6 worm cellular contexts compared by ENCODE assay signal in genomic region chrX:4526412-4526811, ce11.
TF ChIP-seq lines count a peak whose summit lies in the region.

No protein-coding gene starts in this region.

TF ChIP-seq in whole organism, L1 larva, 84 proteins besides CTCF, POLR2A, EP300 and RAD21:
- TF ChIP-seq aha-1 (tag; optimal IDR thresholded peaks at IDR 0.05; lab: Kevin White, UChicago): no peak
- no peak for TF ChIP-seq zag-1 (tag; optimal IDR thresholded peaks at IDR 0.05; lab: Kevin White, UChicago)
- TF ChIP-seq egl-27 (tag; optimal IDR thresholded peaks at IDR 0.05; lab: Kevin White, UChicago): no peak
- peak; percentile 17 for TF ChIP-seq elt-2 (tag; optimal IDR thresholded peaks at IDR 0.05; lab: Kevin White, UChicago)
- peak; percentile 3 for TF ChIP-seq fos-1 (tag; optimal IDR thresholded peaks at IDR 0.05; lab: Kevin White, UChicago)
- TF ChIP-seq tlp-1 (tag; optimal IDR thresholded peaks at IDR 0.05; lab: Kevin White, UChicago): no peak
- TF ChIP-seq xbp-1 (tag; optimal IDR thresholded peaks at IDR 0.05; lab: Kevin White, UChicago): peak; percentile 4
- peak; percentile 84 for TF ChIP-seq aly-2 (tag; optimal IDR thresholded peaks at IDR 0.05; lab: Kevin White, UChicago)
- peak; percentile 51 for TF ChIP-seq ama-1 (optimal IDR thresholded peaks at IDR 0.05; lab: Kevin White, UChicago)
- TF ChIP-seq rnt-1 (tag; optimal IDR thresholded peaks at IDR 0.05; lab: Kevin White, UChicago): no peak
- peak; percentile 40 for TF ChIP-seq nhr-71 (tag; optimal IDR thresholded peaks at IDR 0.05; lab: Kevin White, UChicago)
- no peak for TF ChIP-seq snpc-4 (tag; optimal IDR thresholded peaks at IDR 0.05; lab: Kevin White, UChicago)
- no peak for TF ChIP-seq nhr-237 (tag; optimal IDR thresholded peaks at IDR 0.05; lab: Kevin White, UChicago)

TF ChIP-seq in whole organism, L2 larva, 48 proteins besides CTCF, POLR2A, EP300 and RAD21 (continues in another document):
- no peak for TF ChIP-seq F13H6.1 (tag; optimal IDR thresholded peaks at IDR 0.05; lab: Kevin White, UChicago)
- TF ChIP-seq mab-5 (tag; optimal IDR thresholded peaks at IDR 0.05; lab: Kevin White, UChicago): no peak
- peak; percentile 42 for TF ChIP-seq sma-3 (GFP tag; optimal IDR thresholded peaks at IDR 0.05; lab: Kevin White, UChicago)
- TF ChIP-seq lsy-2 (tag; optimal IDR thresholded peaks at IDR 0.05; lab: Kevin White, UChicago): peak in 1 of 2 experiments; percentile 2
- no peak for TF ChIP-seq nhr-12 (tag; optimal IDR thresholded peaks at IDR 0.05; lab: Kevin White, UChicago)
- TF ChIP-seq sem-4 (tag; optimal IDR thresholded peaks at IDR 0.05; lab: Kevin White, UChicago): no peak
- TF ChIP-seq dmd-4 (tag; optimal IDR thresholded peaks at IDR 0.05; lab: Kevin White, UChicago): no peak
- no peak for TF ChIP-seq ztf-4 (tag; optimal IDR thresholded peaks at IDR 0.05; lab: Kevin White, UChicago)
- no peak for TF ChIP-seq ceh-16 (tag; optimal IDR thresholded peaks at IDR 0.05; lab: Kevin White, UChicago)
- TF ChIP-seq Y55F3AM.14 (GFP tag; optimal IDR thresholded peaks at IDR 0.05; lab: Kevin White, UChicago): peak; percentile 23
- no peak for TF ChIP-seq lin-39 (tag; optimal IDR thresholded peaks at IDR 0.05; lab: Kevin White, UChicago)
- peak; percentile 37 for TF ChIP-seq crh-2 (tag; optimal IDR thresholded peaks at IDR 0.05; lab: Kevin White, UChicago)
- TF ChIP-seq sma-9 (GFP tag; optimal IDR thresholded peaks at IDR 0.05; lab: Kevin White, UChicago): peak; percentile 1
- TF ChIP-seq sma-9 (tag; optimal IDR thresholded peaks at IDR 0.05; lab: Kevin White, UChicago): no peak
- no peak for TF ChIP-seq nhr-10 (tag; optimal IDR thresholded peaks at IDR 0.05; lab: Kevin White, UChicago)
- peak; percentile 22 for TF ChIP-seq nhr-21 (tag; optimal IDR thresholded peaks at IDR 0.05; lab: Kevin White, UChicago)
- no peak for TF ChIP-seq elt-3 (tag; optimal IDR thresholded peaks at IDR 0.05; lab: Kevin White, UChicago)

TF ChIP-seq in whole organism, L3 larva, 47 proteins besides CTCF, POLR2A, EP300 and RAD21 (continues in another document):
- TF ChIP-seq daf-12 (tag; optimal IDR thresholded peaks at IDR 0.05; lab: Kevin White, UChicago) (no peak), mml-1 (tag; optimal IDR thresholded peaks at IDR 0.05; lab: Kevin White, UChicago) (no peak), skn-1 (tag; optimal IDR thresholded peaks at IDR 0.05; lab: Kevin White, UChicago) (no peak), R02D3.7 (tag; optimal IDR thresholded peaks at IDR 0.05; lab: Kevin White, UChicago) (peak; percentile 42), elt-2 (tag; optimal IDR thresholded peaks at IDR 0.05; lab: Kevin White, UChicago) (no peak), unc-62 (GFP tag; optimal IDR thresholded peaks at IDR 0.05; lab: Kevin White, UChicago) (no peak), nhr-77 (tag; optimal IDR thresholded peaks at IDR 0.05; lab: Kevin White, UChicago) (peak; percentile 10), lsy-12 (tag; optimal IDR thresholded peaks at IDR 0.05; lab: Kevin White, UChicago) (no peak), nhr-67 (tag; optimal IDR thresholded peaks at IDR 0.05; lab: Kevin White, UChicago) (no peak), nhr-23 (tag; optimal IDR thresholded peaks at IDR 0.05; lab: Kevin White, UChicago) (peak; percentile 89), nhr-43 (tag; optimal IDR thresholded peaks at IDR 0.05; lab: Kevin White, UChicago; ENCODE audit: poor library complexity, severe bottlenecking) (peak; percentile 58), ama-1 (optimal IDR thresholded peaks at IDR 0.05; lab: Kevin White, UChicago) (peak; percentile 36), ceh-28 (tag; optimal IDR thresholded peaks at IDR 0.05; lab: Kevin White, UChicago) (peak; percentile 61), zag-1 (tag; optimal IDR thresholded peaks at IDR 0.05; lab: Kevin White, UChicago) (no peak), snpc-4 (tag; optimal IDR thresholded peaks at IDR 0.05; lab: Kevin White, UChicago) (no peak), tbx-2 (tag; optimal IDR thresholded peaks at IDR 0.05; lab: Kevin White, UChicago) (peak; percentile 41), nhr-25 (tag; optimal IDR thresholded peaks at IDR 0.05; lab: Kevin White, UChicago) (no peak)

TF ChIP-seq in whole organism, L4 larva, 104 proteins besides CTCF, POLR2A, EP300 and RAD21 (continues in another document):
- TF ChIP-seq dmd-9 (GFP tag; IDR thresholded peaks at IDR 0.05; lab: Robert Waterston, UW) (no peak), saeg-2 (GFP tag; IDR thresholded peaks at IDR 0.05; lab: Robert Waterston, UW) (no peak), jun-1 (tag; optimal IDR thresholded peaks at IDR 0.05; lab: Kevin White, UChicago) (peak; percentile 29), unc-62 (GFP tag; optimal IDR thresholded peaks at IDR 0.05 in 1 of 2; lab: Kevin White, UChicago) (no peak), unc-62 (tag; optimal IDR thresholded peaks at IDR 0.05; lab: Kevin White, UChicago) (no peak), lim-7 (GFP tag; IDR thresholded peaks at IDR 0.05; lab: Robert Waterston, UW) (no peak), mes-2 (tag; optimal IDR thresholded peaks at IDR 0.05; lab: Kevin White, UChicago; ENCODE audit: poor library complexity, severe bottlenecking) (peak; percentile 0), ces-1 (GFP tag; optimal IDR thresholded peaks at IDR 0.05; lab: Kevin White, UChicago) (no peak), nhr-10 (tag; optimal IDR thresholded peaks at IDR 0.05; lab: Kevin White, UChicago) (peak; percentile 64), unc-39 (tag; optimal IDR thresholded peaks at IDR 0.05; lab: Kevin White, UChicago) (no peak), Y105C5A.15 (GFP tag; IDR thresholded peaks at IDR 0.05; lab: Robert Waterston, UW) (no peak), daf-8 (GFP tag; IDR thresholded peaks at IDR 0.05; lab: Robert Waterston, UW) (no peak), vab-7 (GFP tag; IDR thresholded peaks at IDR 0.05; lab: Robert Waterston, UW) (no peak), fos-1 (tag; optimal IDR thresholded peaks at IDR 0.05; lab: Kevin White, UChicago) (no peak), pha-4 (GFP tag; IDR thresholded peaks at IDR 0.05; lab: Robert Waterston, UW) (no peak; the same call in 1 of the 2 replicates), pha-4 (tag; optimal IDR thresholded peaks at IDR 0.05; lab: Kevin White, UChicago) (no peak), dmd-8 (GFP tag; IDR thresholded peaks at IDR 0.05; lab: Robert Waterston, UW) (no peak), set-16 (GFP tag; IDR thresholded peaks at IDR 0.05; lab: Robert Waterston, UW) (no peak)

TF ChIP-seq in whole organism, late embryonic, 69 proteins besides CTCF, POLR2A, EP300 and RAD21:
- TF ChIP-seq ceh-2 (tag; optimal IDR thresholded peaks at IDR 0.05; lab: Kevin White, UChicago): no peak
- peak; percentile 43 for TF ChIP-seq ama-1 (optimal IDR thresholded peaks at IDR 0.05; lab: Kevin White, UChicago)
- no peak for TF ChIP-seq mec-3 (tag; optimal IDR thresholded peaks at IDR 0.05; lab: Kevin White, UChicago; ENCODE audit: borderline replicate concordance)
- TF ChIP-seq fkh-10 (GFP tag; optimal IDR thresholded peaks at IDR 0.05; lab: Kevin White, UChicago): no peak
- TF ChIP-seq fax-1 (tag; optimal IDR thresholded peaks at IDR 0.05; lab: Kevin White, UChicago): no peak
- TF ChIP-seq nhr-232 (tag; optimal IDR thresholded peaks at IDR 0.05; lab: Kevin White, UChicago): no peak

TF ChIP-seq in whole organism, young adult, 124 proteins besides CTCF, POLR2A, EP300 and RAD21:
- TF ChIP-seq ama-1 (optimal IDR thresholded peaks at IDR 0.05; lab: Kevin White, UChicago): peak; percentile 71
- TF ChIP-seq ama-1 (GFP tag; optimal IDR thresholded peaks at IDR 0.05; lab: Kevin White, UChicago): no peak
- no peak for TF ChIP-seq cebp-2 (GFP tag; IDR thresholded peaks at IDR 0.05; lab: Robert Waterston, UW)
- TF ChIP-seq lin-40 (tag; optimal IDR thresholded peaks at IDR 0.05; lab: Kevin White, UChicago): peak; percentile 1
- no peak for TF ChIP-seq athp-1 (tag; optimal IDR thresholded peaks at IDR 0.05; lab: Kevin White, UChicago)
- TF ChIP-seq attf-5 (GFP tag; optimal IDR thresholded peaks at IDR 0.05; lab: Kevin White, UChicago): no peak
- TF ChIP-seq ZK185.1 (tag; optimal IDR thresholded peaks at IDR 0.05; lab: Kevin White, UChicago; ENCODE audit: poor library complexity, severe bottlenecking): peak; percentile 6
